Worm (Caenorhabditis elegans) whole organism, mixed stage, embryonic: ENCODE measurements around the gene Y60A3A.8.

ENCODE experiments used
- blmp-1 ChIP-seq: fragments of 150-350 bp; optimal IDR thresholded peaks from 2 replicates; lab custom pipeline; 2014; ENCODE audit warnings: missing biosample characterization, missing genetic modification characterization
- elt-1 ChIP-seq: sonication (generic microtip); optimal IDR thresholded peaks from 2 replicates; lab custom pipeline; 2017; ENCODE audit warnings: missing genetic modification characterization, mild to moderate bottlenecking, missing compliant biosample characterization, antibody characterized with exemption, moderate library complexity, borderline replicate concordance; ENCODE audit not compliant: insufficient read depth
- lin-13 ChIP-seq: fragments of 150-350 bp; optimal IDR thresholded peaks from 2 replicates; lab custom pipeline; 2014; ENCODE audit warnings: missing biosample characterization, missing genetic modification characterization
- lsy-2 ChIP-seq: fragments of 150-350 bp; optimal IDR thresholded peaks from 2 replicates; lab custom pipeline; 2014; ENCODE audit warnings: missing biosample characterization, missing genetic modification characterization
- nhr-12 ChIP-seq: fragments of 150-350 bp; optimal IDR thresholded peaks from 2 replicates; lab custom pipeline; 2014; ENCODE audit warnings: missing biosample characterization, missing genetic modification characterization
- nhr-28 ChIP-seq: fragments of 150-350 bp; optimal IDR thresholded peaks from 2 replicates; lab custom pipeline; 2014; ENCODE audit warnings: missing biosample characterization, missing genetic modification characterization
- snpc-4 ChIP-seq: fragments of 150-350 bp; optimal IDR thresholded peaks from 2 replicates; lab custom pipeline; 2014; ENCODE audit warnings: missing biosample characterization, missing genetic modification characterization
- unc-39 ChIP-seq: fragments of 150-350 bp; optimal IDR thresholded peaks from 2 replicates; lab custom pipeline; 2014; ENCODE audit warnings: missing biosample characterization, missing genetic modification characterization
- unc-62 ChIP-seq: fragments of 150-350 bp; optimal IDR thresholded peaks from 2 replicates; lab custom pipeline; 2014; ENCODE audit warnings: missing biosample characterization, missing genetic modification reagents, missing genetic modification characterization
- ztf-11 ChIP-seq: fragments of 150-350 bp; optimal IDR thresholded peaks from 2 replicates; lab custom pipeline; 2014; ENCODE audit warnings: missing biosample characterization, missing genetic modification characterization

DNA sequence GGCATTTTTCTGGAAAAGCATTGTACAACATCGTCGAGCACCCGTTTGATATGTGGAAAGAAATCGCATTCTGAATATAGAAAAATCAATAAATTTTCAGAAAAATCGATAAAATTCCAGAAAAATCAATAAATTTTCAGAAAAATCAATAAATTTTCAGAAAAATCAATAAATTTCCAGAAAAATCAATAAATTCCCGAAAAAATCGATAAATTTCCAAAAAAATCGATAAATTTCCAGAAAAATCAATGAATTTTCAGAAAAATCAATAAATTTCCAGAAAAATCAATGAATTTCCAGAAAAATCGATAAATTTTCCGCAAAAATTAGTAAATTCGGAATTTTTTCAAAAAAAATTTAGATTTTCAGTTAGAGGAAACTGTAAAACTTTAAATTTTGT, 42.4 kb upstream of the Y60A3A.8 start, which contains the start of gene fars-2:
- TF ChIP-seq elt-1 (tag; lab: Kevin White, UChicago), result no peak
- TF ChIP-seq nhr-28 (tag; lab: Kevin White, UChicago), result no peak
- TF ChIP-seq nhr-12 (tag; lab: Kevin White, UChicago), result no peak
- no peak for TF ChIP-seq unc-62 (GFP tag; lab: Kevin White, UChicago)
- TF ChIP-seq ztf-11 (tag; lab: Kevin White, UChicago), result no peak
- no peak for TF ChIP-seq unc-39
- no peak for TF ChIP-seq blmp-1 (tag; lab: Kevin White, UChicago)
- no peak for TF ChIP-seq snpc-4 (tag; lab: Kevin White, UChicago)
- TF ChIP-seq lin-13 (tag; lab: Kevin White, UChicago), result no peak
- TF ChIP-seq lsy-2 (tag; lab: Kevin White, UChicago), result no peak
